Fruit fly (Drosophila melanogaster): Measurements from ENCODE around the gene CG2061.

Gene CG2061

dm6 chrX:11081242-11081641 lies 11.1 kb upstream of the CG2061 start (continued):
- TF ChIP-seq CG17385 (GFP tag; optimal IDR thresholded peaks at IDR 0.05) (peak; percentile 57), org-1 (GFP tag; optimal IDR thresholded peaks at IDR 0.05) (no peak), lov (optimal IDR thresholded peaks at IDR 0.05) (no peak), lov (GFP tag; IDR thresholded peaks at IDR 0.05) (no peak), CG31388 (GFP tag; optimal IDR thresholded peaks at IDR 0.05) (no peak), CG15696 (tag; optimal IDR thresholded peaks at IDR 0.05) (peak; percentile 21), CG12769 (tag; optimal IDR thresholded peaks at IDR 0.05) (no peak), CG7963 (GFP tag; IDR thresholded peaks at IDR 0.05; ENCODE audit: partially characterized antibody) (no peak), ken (GFP tag; IDR thresholded peaks at IDR 0.05) (no peak), CG34224 (GFP tag; IDR thresholded peaks at IDR 0.05; ENCODE audit: partially characterized antibody) (no peak), MTF-1 (GFP tag; optimal IDR thresholded peaks at IDR 0.05; ENCODE audit: borderline replicate concordance) (no peak), Hr51 (GFP tag; optimal IDR thresholded peaks at IDR 0.05) (peak in 1 of 2 experiments; percentile 75), Hmr (GFP tag; optimal IDR thresholded peaks at IDR 0.05) (peak; percentile 67), Gug (GFP tag; IDR thresholded peaks at IDR 0.05) (0 out of 4 replicates have a peak, but pooled peaks have one; percentile 10), CG1024 (GFP tag; IDR thresholded peaks at IDR 0.05) (no peak), ftz-f1 (GFP tag; optimal IDR thresholded peaks at IDR 0.05) (no peak), Taf1 (GFP tag; IDR thresholded peaks at IDR 0.05) (peak; percentile 22; the same call in 1 of the 2 replicates), B-H2 (GFP tag; optimal IDR thresholded peaks at IDR 0.05) (no peak), maf-S (GFP tag; optimal IDR thresholded peaks at IDR 0.05) (no peak), Gsc (GFP tag; IDR thresholded peaks at IDR 0.05) (no peak), pzg (GFP tag; optimal IDR thresholded peaks at IDR 0.05) (no peak), zfh2 (GFP tag; optimal IDR thresholded peaks at IDR 0.05) (no peak), cg (GFP tag; optimal IDR thresholded peaks at IDR 0.05) (no peak), PHDP (tag; optimal IDR thresholded peaks at IDR 0.05) (no peak), Dek (tag; optimal IDR thresholded peaks at IDR 0.05) (peak; percentile 19), sd (tag; optimal IDR thresholded peaks at IDR 0.05) (no peak), row (GFP tag; IDR thresholded peaks at IDR 0.05) (peak; percentile 64), HHEX (GFP tag; optimal IDR thresholded peaks at IDR 0.05) (peak; percentile 27), CG42726 (GFP tag; IDR thresholded peaks at IDR 0.05; ENCODE audit: partially characterized antibody) (no peak), CG31224 (GFP tag; IDR thresholded peaks at IDR 0.05) (no peak), insv (GFP tag; optimal IDR thresholded peaks at IDR 0.05) (no peak), NC2α (GFP tag; optimal IDR thresholded peaks at IDR 0.05) (no peak), pho (GFP tag; optimal IDR thresholded peaks at IDR 0.05) (peak; percentile 13), lab (GFP tag; optimal IDR thresholded peaks at IDR 0.05) (peak; percentile 77), E2f1 (GFP tag; IDR thresholded peaks at IDR 0.05) (no peak), CG11696 (GFP tag; IDR thresholded peaks at IDR 0.05) (peak; percentile 58), pan (optimal IDR thresholded peaks at IDR 0.05) (no peak), pan (GFP tag; optimal IDR thresholded peaks at IDR 0.05 in 1 of 2, IDR thresholded peaks at IDR 0.05 in 1 of 2) (no peak), Meics (GFP tag; optimal IDR thresholded peaks at IDR 0.05) (peak; percentile 69), chif (GFP tag; optimal IDR thresholded peaks at IDR 0.05) (peak in 1 of 2 experiments; percentile 15), sim (GFP tag; IDR thresholded peaks at IDR 0.05) (no peak), Ets65A (GFP tag) (peak; percentile 73), kah (GFP tag; optimal IDR thresholded peaks at IDR 0.05) (no peak), NC2β (GFP tag; optimal IDR thresholded peaks at IDR 0.05) (no peak), Hey (tag; optimal IDR thresholded peaks at IDR 0.05) (no peak), Neu2 (GFP tag; optimal IDR thresholded peaks at IDR 0.05; ENCODE audit: borderline replicate concordance) (no peak), gt (GFP tag; IDR thresholded peaks at IDR 0.05) (no peak), CG9727 (GFP tag; optimal IDR thresholded peaks at IDR 0.05) (peak; percentile 24), sob (GFP tag; IDR thresholded peaks at IDR 0.05) (peak; percentile 55; the same call in 1 of the 2 replicates), Dbx (GFP tag; IDR thresholded peaks at IDR 0.05) (no peak), Atf6 (GFP tag; IDR thresholded peaks at IDR 0.05) (peak; percentile 72), Ptx1 (GFP tag; IDR thresholded peaks at IDR 0.05) (peak; percentile 58)

Measured in whole organism, embryonic.